Worm (Caenorhabditis elegans) whole organism, young adult: ENCODE results near the gene M153.5.

Experiments
- F52B5.7 ChIP-seq: sonication (generic microtip); optimal IDR thresholded peaks from 2 replicates; lab custom pipeline; 2016; ENCODE audit warnings: mild to moderate bottlenecking, missing genetic modification characterization, missing compliant biosample characterization
- F55B11.4 ChIP-seq: sonication (generic microtip); optimal IDR thresholded peaks from 2 replicates; lab custom pipeline; 2016; ENCODE audit warnings: missing compliant biosample characterization, missing genetic modification characterization, borderline replicate concordance; ENCODE audit not compliant: insufficient read depth
- T26A5.8 ChIP-seq: sonication (generic microtip); optimal IDR thresholded peaks from 2 replicates; lab custom pipeline; 2016; ENCODE audit warnings: missing genetic modification characterization, missing compliant biosample characterization
- Y56A3A.18 ChIP-seq: fragments of 200-800 bp; sonication (Bioruptor generic); IDR thresholded peaks from 2 replicates; pipeline ENCODE4 v1.3.6; 2022; ENCODE audit warnings: missing genetic modification reagents, missing genetic modification characterization, missing compliant biosample characterization
- lag-1 ChIP-seq: fragments of 200-800 bp; sonication (Bioruptor generic); IDR thresholded peaks from 2 replicates; pipeline ENCODE4 v1.3.6; 2022; ENCODE audit warnings: missing genetic modification reagents, missing genetic modification characterization, missing compliant biosample characterization
- mes-4 ChIP-seq: sonication (generic microtip); optimal IDR thresholded peaks from 2 replicates; lab custom pipeline; 2016; ENCODE audit warnings: missing genotype, missing genetic modification characterization, missing compliant biosample characterization
- nhr-80 ChIP-seq: sonication (generic microtip); optimal IDR thresholded peaks from 2 replicates; lab custom pipeline; 2016; ENCODE audit warnings: missing genetic modification characterization, missing compliant biosample characterization
- zim-3 ChIP-seq: sonication (generic microtip); optimal IDR thresholded peaks from 2 replicates; lab custom pipeline; 2017; ENCODE audit warnings: mild to moderate bottlenecking, missing genetic modification characterization, moderate library complexity, missing compliant biosample characterization
- ztf-18 ChIP-seq: sonication (generic microtip); optimal IDR thresholded peaks from 2 replicates; lab custom pipeline; 2016; ENCODE audit warnings: missing genotype, mild to moderate bottlenecking, missing genetic modification characterization, missing compliant biosample characterization

M153.5 gene

DNA sequence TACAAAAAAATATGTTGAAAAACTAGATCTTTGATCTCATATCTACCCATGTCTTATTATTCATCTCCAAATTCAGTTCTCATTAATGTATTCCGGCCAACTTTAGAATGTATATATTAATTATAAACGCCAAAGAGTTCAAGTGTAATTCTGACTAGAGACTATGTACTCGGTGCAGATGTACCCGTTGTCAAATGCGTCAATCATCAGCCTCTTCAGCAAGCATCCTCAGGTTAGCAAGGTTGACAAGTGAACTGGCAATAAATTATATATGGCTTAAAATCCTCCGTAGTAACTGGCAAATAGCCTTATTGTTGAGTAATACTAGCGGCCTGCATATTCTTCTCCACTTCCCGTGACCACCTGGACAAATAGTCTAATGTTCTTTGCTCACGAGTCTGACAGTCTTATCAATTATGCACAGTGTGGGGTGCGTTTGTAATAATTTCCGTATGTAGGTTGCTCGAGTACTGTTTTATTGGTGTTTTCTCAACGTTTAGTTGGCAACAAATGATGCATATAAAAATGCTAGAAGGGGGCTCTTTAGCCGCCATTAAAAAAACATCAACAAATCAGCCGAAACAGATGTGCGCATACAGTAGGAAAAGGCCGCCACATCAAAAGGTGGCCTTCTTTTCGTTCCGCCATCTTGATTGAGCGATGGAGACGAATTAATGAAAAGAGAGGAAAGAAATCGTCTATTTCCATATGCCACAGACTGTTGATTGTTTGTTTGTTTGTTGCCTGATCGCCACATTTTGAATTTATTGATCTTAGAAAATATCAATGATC lies 44.7 kb downstream of the M153.5 start:
- TF ChIP-seq zim-3 (tag; lab: Kevin White, UChicago) (no peak), ztf-18 (no peak), Y56A3A.18 (GFP tag; lab: Robert Waterston, UW) (no peak), lag-1 (GFP tag; lab: Robert Waterston, UW) (no peak), nhr-80 (tag; lab: Kevin White, UChicago) (peak; percentile 41), F52B5.7 (tag; lab: Kevin White, UChicago) (no peak), mes-4 (tag; lab: Kevin White, UChicago) (no peak), T26A5.8 (tag; lab: Kevin White, UChicago) (no peak), F55B11.4 (tag; lab: Kevin White, UChicago) (no peak)
- TF ChIP-seq, all 124 proteins: peak for 1
